Worm (Caenorhabditis elegans) whole organism, midembryonic: Measurements from ENCODE around the gene T26C11.4.

Experiments
- tab-1 ChIP-seq: fragments of 200-800 bp; sonication (Bioruptor generic); IDR thresholded peaks from 2 replicates; pipeline ENCODE4 v1.3.6; 2022; ENCODE audit warnings: missing genetic modification characterization, missing compliant biosample characterization
- ztf-29 ChIP-seq: fragments of 200-800 bp; sonication (Bioruptor generic); IDR thresholded peaks from 2 replicates; pipeline ENCODE4 v1.3.6; 2022; ENCODE audit warnings: missing genetic modification reagents, missing genetic modification characterization, missing compliant biosample characterization

ce11 chrX:1852636-1853035, 7.3 kb upstream of the T26C11.4 start, which contains the start of gene ceh-21:
- no peak for TF ChIP-seq ztf-29
- no peak for TF ChIP-seq tab-1 (GFP tag; lab: Robert Waterston, UW)
